Fruit fly (Drosophila melanogaster) whole organism, prepupa: Measurements from ENCODE around the gene CG6761.

ENCODE experiments used
- Blimp-1 ChIP-seq: fragments of 200-800 bp; sonication (Bioruptor generic); optimal IDR thresholded peaks from 3 replicates; lab custom pipeline; 2017; ENCODE audit warnings: missing biosample characterization, missing genetic modification characterization, mild to moderate bottlenecking, moderate library complexity, missing genetic modification reagents
- CG10631 ChIP-seq: fragments of 200-800 bp; sonication (Bioruptor generic); optimal IDR thresholded peaks from 2 replicates; lab custom pipeline; 2016; ENCODE audit warnings: missing biosample characterization, missing genetic modification characterization
- CG10669 ChIP-seq: fragments of 200-800 bp; sonication (Bioruptor generic); optimal IDR thresholded peaks from 3 replicates; lab custom pipeline; 2018; ENCODE audit warnings: missing biosample characterization, mild to moderate bottlenecking, missing genetic modification characterization, moderate library complexity
- CG11762 ChIP-seq: fragments of 200-800 bp; sonication (Bioruptor generic); optimal IDR thresholded peaks from 3 replicates; lab custom pipeline; 2016; ENCODE audit warnings: missing biosample characterization, missing genetic modification characterization; ENCODE audit not compliant: insufficient read depth
- CG11902 ChIP-seq: fragments of 200-800 bp; sonication (Bioruptor generic); optimal IDR thresholded peaks from 3 replicates; lab custom pipeline; 2016; ENCODE audit warnings: missing biosample characterization, missing genetic modification characterization
- CG15336 ChIP-seq: fragments of 200-800 bp; sonication (Bioruptor generic); IDR thresholded peaks from 2 replicates; pipeline ENCODE4 v1.3.6; 2022; ENCODE audit warnings: missing biosample characterization, missing genetic modification characterization
- CG1621 ChIP-seq: fragments of 200-800 bp; sonication (Bioruptor generic); optimal IDR thresholded peaks from 3 replicates; lab custom pipeline; 2018; ENCODE audit warnings: missing biosample characterization, mild to moderate bottlenecking, missing genetic modification characterization
- CG16779 ChIP-seq: fragments of 200-800 bp; sonication (Bioruptor generic); optimal IDR thresholded peaks from 3 replicates; lab custom pipeline; 2017; ENCODE audit warnings: missing biosample characterization, mild to moderate bottlenecking, missing genetic modification characterization
- CG3032 ChIP-seq: fragments of 200-800 bp; optimal IDR thresholded peaks from 2 replicates; lab custom pipeline; 2019; ENCODE audit warnings: missing biosample characterization, mild to moderate bottlenecking, missing genetic modification characterization, moderate library complexity
- CG31627 ChIP-seq: fragments of 200-800 bp; sonication (Bioruptor generic); optimal IDR thresholded peaks from 3 replicates; lab custom pipeline; 2016; ENCODE audit warnings: missing biosample characterization, missing genetic modification characterization
- CG32006 ChIP-seq: fragments of 200-800 bp; sonication (Bioruptor generic); optimal IDR thresholded peaks from 3 replicates; lab custom pipeline; 2017; ENCODE audit warnings: missing biosample characterization, mild to moderate bottlenecking, missing genetic modification characterization
- CG34406 ChIP-seq: fragments of 200-800 bp; sonication (Bioruptor generic); optimal IDR thresholded peaks from 3 replicates; lab custom pipeline; 2016; ENCODE audit warnings: missing biosample characterization, missing genetic modification characterization
- CG3919 ChIP-seq: fragments of 200-800 bp; sonication (Bioruptor generic); optimal IDR thresholded peaks from 3 replicates; lab custom pipeline; 2016; ENCODE audit warnings: missing biosample characterization, missing genetic modification characterization
- CG4318 ChIP-seq: fragments of 200-800 bp; sonication (Bioruptor generic); optimal IDR thresholded peaks from 3 replicates; lab custom pipeline; 2017; ENCODE audit warnings: missing biosample characterization, mild to moderate bottlenecking, missing genetic modification characterization
- CG6163 ChIP-seq: fragments of 200-800 bp; sonication (Bioruptor generic); IDR thresholded peaks from 3 replicates; pipeline ENCODE4 v1.3.6; 2022; ENCODE audit warnings: missing biosample characterization, missing genetic modification characterization
- CG6276 ChIP-seq: fragments of 200-800 bp; sonication (Bioruptor generic); optimal IDR thresholded peaks from 2 replicates; lab custom pipeline; 2017; ENCODE audit warnings: missing biosample characterization, mild to moderate bottlenecking, missing genetic modification characterization
- CG6808 ChIP-seq: fragments of 200-800 bp; sonication (Bioruptor generic); optimal IDR thresholded peaks from 3 replicates; lab custom pipeline; 2017; ENCODE audit warnings: missing biosample characterization, missing genetic modification characterization, mild to moderate bottlenecking, moderate library complexity, missing genetic modification reagents
- CG6854 ChIP-seq: fragments of 200-800 bp; sonication (Bioruptor generic); optimal IDR thresholded peaks from 2 replicates; lab custom pipeline; 2017; ENCODE audit warnings: missing biosample characterization, mild to moderate bottlenecking, missing genetic modification characterization
- CG7368 ChIP-seq: fragments of 200-800 bp; sonication (Bioruptor generic); optimal IDR thresholded peaks from 3 replicates; lab custom pipeline; 2016; ENCODE audit warnings: missing biosample characterization, missing genetic modification characterization
- CG8119 ChIP-seq: fragments of 200-800 bp; sonication (Bioruptor generic); IDR thresholded peaks from 3 replicates; pipeline ENCODE4 v1.3.6; 2022; ENCODE audit warnings: missing biosample characterization, missing genetic modification characterization
- CG8319 ChIP-seq: fragments of 200-800 bp; sonication (Bioruptor generic); optimal IDR thresholded peaks from 3 replicates; lab custom pipeline; 2016; ENCODE audit warnings: missing biosample characterization, missing genetic modification characterization
- CG8632 ChIP-seq: fragments of 200-800 bp; sonication (Bioruptor generic); optimal IDR thresholded peaks from 3 replicates; lab custom pipeline; 2016; ENCODE audit warnings: missing biosample characterization, missing genetic modification characterization
- Eip75B ChIP-seq: fragments of 200-800 bp; sonication (Bioruptor generic); optimal IDR thresholded peaks from 3 replicates; lab custom pipeline; 2016; ENCODE audit warnings: missing biosample characterization, missing genetic modification characterization
- Eip78C ChIP-seq: fragments of 200-800 bp; sonication (Bioruptor generic); peaks from one replicate; lab custom pipeline; 2016; ENCODE audit warnings: missing biosample characterization, missing genetic modification characterization
- Eip93F ChIP-seq: fragments of 200-800 bp; sonication (Bioruptor generic); optimal IDR thresholded peaks from 2 replicates; lab custom pipeline; 2016; ENCODE audit warnings: missing biosample characterization, mild to moderate bottlenecking, missing genetic modification characterization
- Ets21C ChIP-seq: fragments of 200-800 bp; sonication (Bioruptor generic); optimal IDR thresholded peaks from 3 replicates; lab custom pipeline; 2016; ENCODE audit warnings: missing biosample characterization, missing genetic modification characterization
- Gug ChIP-seq: fragments of 200-800 bp; sonication (Bioruptor generic); IDR thresholded peaks from 2 replicates; pipeline ENCODE4 v1.3.6; 2022; ENCODE audit warnings: missing biosample characterization, missing genetic modification characterization
- Hr38 ChIP-seq: sonication (Bioruptor generic); optimal IDR thresholded peaks from 2 replicates; lab custom pipeline; 2016; ENCODE audit warnings: missing biosample characterization, missing genetic modification characterization
- Hr39 ChIP-seq: fragments of 200-800 bp; sonication (Bioruptor generic); optimal IDR thresholded peaks from 2 replicates; lab custom pipeline; 2016; ENCODE audit warnings: missing biosample characterization, missing genetic modification characterization
- Hr4 ChIP-seq: fragments of 200-800 bp; sonication (Bioruptor generic); optimal IDR thresholded peaks from 3 replicates; lab custom pipeline; 2016; ENCODE audit warnings: missing biosample characterization, missing genetic modification characterization
- Lpt ChIP-seq: fragments of 200-800 bp; sonication (Bioruptor generic); optimal IDR thresholded peaks from 3 replicates; lab custom pipeline; 2016; ENCODE audit warnings: missing biosample characterization, missing genetic modification characterization
- Met ChIP-seq: fragments of 200-800 bp; sonication (Bioruptor generic); optimal IDR thresholded peaks from 3 replicates; lab custom pipeline; 2016; ENCODE audit warnings: missing biosample characterization, missing genetic modification characterization
- Smox ChIP-seq: fragments of 200-800 bp; sonication (Bioruptor generic); optimal IDR thresholded peaks from 3 replicates; lab custom pipeline; 2016; ENCODE audit warnings: missing biosample characterization, missing genetic modification characterization
- Sox102F ChIP-seq: fragments of 200-800 bp; sonication (Bioruptor generic); optimal IDR thresholded peaks from 2 replicates; lab custom pipeline; 2016; ENCODE audit warnings: missing biosample characterization, mild to moderate bottlenecking, missing genetic modification characterization
- Sox14 ChIP-seq: fragments of 200-800 bp; sonication (Bioruptor generic); optimal IDR thresholded peaks from 3 replicates; lab custom pipeline; 2016; ENCODE audit warnings: missing biosample characterization, missing genetic modification characterization
- Sox15 ChIP-seq: fragments of 200-800 bp; sonication (Bioruptor generic); optimal IDR thresholded peaks from 3 replicates; lab custom pipeline; 2016; ENCODE audit warnings: missing biosample characterization, missing genetic modification characterization
- achi ChIP-seq: fragments of 200-800 bp; sonication (Bioruptor generic); optimal IDR thresholded peaks from 3 replicates; lab custom pipeline; 2016; ENCODE audit warnings: missing biosample characterization, missing genetic modification characterization
- acj6 ChIP-seq: fragments of 200-800 bp; sonication (Bioruptor generic); optimal IDR thresholded peaks from 3 replicates; lab custom pipeline; 2016; ENCODE audit warnings: missing biosample characterization, missing genetic modification characterization
- cyc ChIP-seq: fragments of 200-800 bp; sonication (Bioruptor generic); optimal IDR thresholded peaks from 3 replicates; lab custom pipeline; 2016; ENCODE audit warnings: missing biosample characterization, missing genetic modification characterization
- dac ChIP-seq: fragments of 200-800 bp; sonication (Bioruptor generic); optimal IDR thresholded peaks from 2 replicates; lab custom pipeline; 2017; ENCODE audit warnings: missing biosample characterization, mild to moderate bottlenecking, missing genetic modification characterization
- dsx ChIP-seq: fragments of 200-800 bp; optimal IDR thresholded peaks from 3 replicates; lab custom pipeline; 2019; ENCODE audit warnings: missing biosample characterization, mild to moderate bottlenecking, missing genetic modification characterization, moderate library complexity; ENCODE audit not compliant: poor library complexity, severe bottlenecking
- eg ChIP-seq: fragments of 200-800 bp; sonication (Bioruptor generic); IDR thresholded peaks from 3 replicates; pipeline ENCODE4 v1.3.6; 2022; ENCODE audit warnings: missing biosample characterization, missing genetic modification characterization
- esn ChIP-seq: fragments of 200-800 bp; sonication (Bioruptor generic); optimal IDR thresholded peaks from 2 replicates; lab custom pipeline; 2016; ENCODE audit warnings: missing biosample characterization, mild to moderate bottlenecking, missing genetic modification characterization, moderate library complexity
- fd59A ChIP-seq: fragments of 200-800 bp; sonication (Bioruptor generic); optimal IDR thresholded peaks from 2 replicates; lab custom pipeline; 2017; ENCODE audit warnings: missing biosample characterization, mild to moderate bottlenecking, missing genetic modification characterization, missing genetic modification reagents
- lz ChIP-seq: fragments of 200-800 bp; sonication (Bioruptor generic); optimal IDR thresholded peaks from 3 replicates; lab custom pipeline; 2016; ENCODE audit warnings: missing biosample characterization, missing genetic modification characterization
- net ChIP-seq: fragments of 200-800 bp; sonication (Bioruptor generic); optimal IDR thresholded peaks from 3 replicates; lab custom pipeline; 2016; ENCODE audit warnings: missing biosample characterization, missing genetic modification characterization
- pdm3 ChIP-seq: fragments of 200-800 bp; sonication (Bioruptor generic); optimal IDR thresholded peaks from 3 replicates; lab custom pipeline; 2016; ENCODE audit warnings: missing biosample characterization, missing genetic modification characterization
- salr ChIP-seq, 2 experiments: fragments of 200-800 bp; sonication (Bioruptor generic); optimal IDR thresholded peaks; 3 replicates each; lab custom pipeline; 2016 to 2018; ENCODE audit warnings: missing biosample characterization in 2 of 2, missing genetic modification characterization in 2 of 2, mild to moderate bottlenecking in 1 of 2
- spab ChIP-seq: fragments of 200-800 bp; sonication (Bioruptor generic); optimal IDR thresholded peaks from 2 replicates; lab custom pipeline; 2017; ENCODE audit warnings: missing biosample characterization, mild to moderate bottlenecking, missing genetic modification characterization, missing genetic modification reagents
- ss ChIP-seq, 2 experiments: fragments of 200-800 bp; sonication (Bioruptor generic); optimal IDR thresholded peaks; 2 replicates in 1 of 2; 3 replicates in 1 of 2; lab custom pipeline; 2017 to 2018; ENCODE audit warnings: mild to moderate bottlenecking in 2 of 2, missing biosample characterization in 2 of 2, missing genetic modification characterization in 2 of 2, moderate library complexity in 1 of 2
- svp ChIP-seq: fragments of 200-800 bp; sonication (Bioruptor generic); peaks from one replicate; lab custom pipeline; 2016; ENCODE audit warnings: missing biosample characterization, missing genetic modification characterization
- topi ChIP-seq: fragments of 200-800 bp; sonication (Bioruptor generic); optimal IDR thresholded peaks from 3 replicates; lab custom pipeline; 2016; ENCODE audit warnings: missing biosample characterization, missing genetic modification characterization
- vri ChIP-seq: fragments of 200-800 bp; sonication (Bioruptor generic); optimal IDR thresholded peaks from 3 replicates; lab custom pipeline; 2016; ENCODE audit warnings: missing biosample characterization, mild to moderate bottlenecking, missing genetic modification characterization

CG6761 gene

DNA sequence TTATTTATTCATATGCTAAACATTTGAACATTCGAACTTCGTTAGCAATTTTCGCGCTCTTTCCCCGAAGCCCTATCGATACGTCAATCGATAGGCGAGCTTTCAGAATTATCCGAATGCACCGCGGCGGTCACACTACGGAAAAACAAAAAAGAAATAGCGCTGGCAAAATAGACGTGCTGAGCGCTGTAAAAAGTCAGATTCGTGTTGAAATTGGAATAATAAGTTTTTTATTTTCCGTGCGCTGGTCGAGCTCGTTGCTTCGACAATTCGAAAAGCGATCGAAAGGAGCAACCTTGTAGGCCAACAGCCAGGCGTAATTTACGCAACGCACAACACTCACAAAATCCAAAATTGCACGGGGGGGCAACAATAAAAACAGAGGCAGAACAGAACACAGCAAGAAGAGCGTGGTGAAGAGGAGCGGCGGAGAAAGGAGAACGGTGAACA is 5.2 kb downstream of the CG6761 start, which contains the start of gene Ubc4:
Ubc4 (plus strand) TSS at position 144 of the 450 bp plus-strand sequence.
- no peak for TF ChIP-seq CG10631
- TF ChIP-seq Met (GFP tag; lab: Kevin White, UChicago) = no peak
- peak; percentile 39 for TF ChIP-seq CG6854 (GFP tag; lab: Kevin White, UChicago)
- TF ChIP-seq topi (GFP tag; lab: Kevin White, UChicago) = no peak
- peak; percentile 2 for TF ChIP-seq lz (GFP tag; lab: Kevin White, UChicago)
- TF ChIP-seq Eip78C = no peak
- TF ChIP-seq CG16779 = no peak
- no peak for TF ChIP-seq CG4318 (GFP tag; lab: Kevin White, UChicago)
- no peak for TF ChIP-seq CG6808 (GFP tag; lab: Kevin White, UChicago)
- no peak for TF ChIP-seq CG11762
- 0 out of 3 replicates have a peak, but pooled peaks have one; percentile 39 for TF ChIP-seq CG6163 (GFP tag; lab: Robert Waterston, UW)
- no peak for TF ChIP-seq Hr38 (GFP tag; lab: Kevin White, UChicago)
- TF ChIP-seq Sox15 (GFP tag; lab: Kevin White, UChicago) = no peak
- no peak for TF ChIP-seq achi (GFP tag; lab: Kevin White, UChicago)
- TF ChIP-seq CG34406 (GFP tag; lab: Kevin White, UChicago) = no peak
- TF ChIP-seq salr (GFP tag; optimal IDR thresholded peaks at IDR 0.05; lab: Kevin White, UChicago) = no peak
- TF ChIP-seq spab (GFP tag; lab: Kevin White, UChicago) = no peak
- TF ChIP-seq CG6276 (GFP tag; lab: Kevin White, UChicago) = no peak
- TF ChIP-seq CG31627 (GFP tag; lab: Kevin White, UChicago) = peak; percentile 14
- TF ChIP-seq Eip93F = no peak
- peak; percentile 49 for TF ChIP-seq CG1621 (tag; lab: Kevin White, UChicago)
- TF ChIP-seq Hr39 = no peak
- TF ChIP-seq Smox (GFP tag; lab: Kevin White, UChicago) = no peak
- TF ChIP-seq vri (GFP tag; lab: Kevin White, UChicago) = no peak
- TF ChIP-seq Gug (GFP tag; lab: Robert Waterston, UW) = no peak
- TF ChIP-seq svp = peak; percentile 72
- TF ChIP-seq CG10669 (GFP tag; lab: Kevin White, UChicago) = no peak
- no peak for TF ChIP-seq Lpt (GFP tag; lab: Kevin White, UChicago)
- TF ChIP-seq cyc (GFP tag; lab: Kevin White, UChicago) = no peak
- no peak for TF ChIP-seq dac (GFP tag; lab: Kevin White, UChicago)
- TF ChIP-seq CG8632 (GFP tag; lab: Kevin White, UChicago) = no peak
- no peak for TF ChIP-seq CG3919 (GFP tag; lab: Kevin White, UChicago)
- TF ChIP-seq Sox14 (GFP tag; lab: Kevin White, UChicago) = peak; percentile 70
- peak; percentile 36; the same call in 1 of the 3 replicates for TF ChIP-seq CG8119 (GFP tag; lab: Robert Waterston, UW)
- TF ChIP-seq pdm3 (GFP tag; lab: Kevin White, UChicago) = no peak
- TF ChIP-seq ss (GFP tag; optimal IDR thresholded peaks at IDR 0.05; lab: Kevin White, UChicago) = no peak
- TF ChIP-seq Ets21C (GFP tag; lab: Kevin White, UChicago) = no peak
- TF ChIP-seq fd59A (GFP tag; lab: Kevin White, UChicago) = no peak
- TF ChIP-seq CG8319 (GFP tag; lab: Kevin White, UChicago) = no peak
- TF ChIP-seq dsx (GFP tag; lab: Kevin White, UChicago) = no peak
- no peak for TF ChIP-seq CG32006 (GFP tag; lab: Kevin White, UChicago)
- peak; percentile 34 for TF ChIP-seq CG3032 (tag; lab: Kevin White, UChicago)
- TF ChIP-seq CG7368 (GFP tag; lab: Kevin White, UChicago) = peak; percentile 21
- TF ChIP-seq Hr4 (GFP tag; lab: Kevin White, UChicago) = no peak
- no peak for TF ChIP-seq acj6 (GFP tag; lab: Kevin White, UChicago)
- TF ChIP-seq eg (GFP tag; lab: Robert Waterston, UW) = no peak
- TF ChIP-seq CG15336 (GFP tag; lab: Robert Waterston, UW) = peak; percentile 31; the same call in 1 of the 2 replicates
- no peak for TF ChIP-seq Sox102F (GFP tag; lab: Kevin White, UChicago)
- TF ChIP-seq Eip75B = no peak
- TF ChIP-seq CG11902 (GFP tag; lab: Kevin White, UChicago) = no peak
- no peak for TF ChIP-seq Blimp-1 (GFP tag; lab: Kevin White, UChicago)
- TF ChIP-seq esn (GFP tag; lab: Kevin White, UChicago) = peak; percentile 52
- no peak for TF ChIP-seq net (GFP tag; lab: Kevin White, UChicago)
